Fruit fly (Drosophila melanogaster) whole organism: Measurements from ENCODE around the gene CG32537.

ENCODE experiments used
- CG8478 ChIP-seq: fragments of >200 bp; optimal IDR thresholded peaks from 2 replicates; lab custom pipeline; 2018; ENCODE audit warnings: inconsistent platforms
- Dll ChIP-seq: fragments of >200 bp; optimal IDR thresholded peaks from 2 replicates; lab custom pipeline; 2017
- EcR ChIP-seq, 2 experiments: fragments of >200 bp; optimal IDR thresholded peaks; 2 replicates each; lab custom pipeline; 2017; ENCODE audit warnings: missing biosample characterization in 2 of 2, missing genetic modification characterization in 2 of 2, missing genetic modification reagents in 2 of 2
- psq ChIP-seq: fragments of >200 bp; optimal IDR thresholded peaks from 2 replicates; lab custom pipeline; 2017
- usp ChIP-seq: fragments of >200 bp; optimal IDR thresholded peaks from 2 replicates; lab custom pipeline; 2017; ENCODE audit warnings: missing biosample characterization, missing genetic modification characterization, mixed read lengths

DNA sequence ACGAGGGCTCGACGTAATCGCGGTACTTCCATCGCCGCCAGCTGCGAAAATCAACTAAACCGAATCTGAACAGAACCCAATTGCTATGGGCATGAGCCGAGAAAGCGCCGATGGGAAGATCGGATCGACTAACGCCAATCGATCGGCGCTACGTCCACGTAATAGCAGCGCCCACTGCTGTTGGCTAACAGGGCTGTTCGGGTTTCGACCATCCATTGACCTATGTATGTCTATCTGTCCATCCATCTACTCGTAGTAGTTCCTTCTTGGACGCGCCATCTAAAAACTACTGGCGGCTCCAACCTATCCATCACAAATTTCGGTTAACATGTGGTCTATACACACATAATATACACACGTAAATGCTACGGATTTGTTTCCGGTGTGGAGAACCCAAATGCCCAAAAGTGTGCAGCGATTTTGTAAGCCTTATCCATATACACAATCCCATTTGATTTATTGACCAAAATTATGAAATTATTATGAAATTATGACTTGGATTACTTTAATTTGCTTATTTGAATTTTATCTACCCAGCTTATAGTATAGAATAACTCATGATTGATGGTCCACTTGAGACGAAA, 34.5 kb downstream of the CG32537 start, which contains the start of gene CG14196:
- TF ChIP-seq usp (GFP tag; lab: Kevin White, UChicago) (no peak), psq (lab: Kevin White, UChicago) (no peak), CG8478 (lab: Kevin White, UChicago) (no peak), EcR (GFP tag; optimal IDR thresholded peaks at IDR 0.05; lab: Kevin White, UChicago) (no peak), Dll (lab: Kevin White, UChicago) (no peak)
